Worm (Caenorhabditis elegans) whole organism, young adult: Measurements from ENCODE around the gene F42G4.6.

ENCODE experiments used
- C17E4.6 ChIP-seq: fragments of 200-800 bp; sonication (Bioruptor generic); IDR thresholded peaks from 2 replicates; pipeline ENCODE4 v1.3.6; 2022; ENCODE audit warnings: missing genetic modification reagents, missing genetic modification characterization, missing compliant biosample characterization
- T07F8.4 ChIP-seq: sonication (generic microtip); optimal IDR thresholded peaks from 2 replicates; lab custom pipeline; 2016; ENCODE audit warnings: mild to moderate bottlenecking, missing genetic modification characterization, moderate library complexity, missing compliant biosample characterization
- attf-6 ChIP-seq: fragments of 200-800 bp; sonication (Bioruptor generic); IDR thresholded peaks from 2 replicates; pipeline ENCODE4 v1.3.6; 2022; ENCODE audit warnings: missing genetic modification reagents, missing genetic modification characterization, missing compliant biosample characterization
- bed-1 ChIP-seq: fragments of 200-800 bp; sonication (Bioruptor generic); IDR thresholded peaks from 2 replicates; pipeline ENCODE4 v1.3.6; 2022; ENCODE audit warnings: missing genetic modification reagents, missing genetic modification characterization, missing compliant biosample characterization
- efl-1 ChIP-seq: fragments of 150-350 bp; optimal IDR thresholded peaks from 2 replicates; lab custom pipeline; 2014; ENCODE audit warnings: missing biosample characterization, missing genetic modification reagents, missing genetic modification characterization
- hsf-1 ChIP-seq: fragments of 200-800 bp; sonication (Bioruptor generic); IDR thresholded peaks from 2 replicates; pipeline ENCODE4 v1.3.6; 2022; ENCODE audit warnings: missing genetic modification reagents, missing genetic modification characterization, missing compliant biosample characterization
- lin-40 ChIP-seq: sonication (generic microtip); optimal IDR thresholded peaks from 2 replicates; lab custom pipeline; 2016; ENCODE audit warnings: missing genetic modification characterization, mild to moderate bottlenecking, missing compliant biosample characterization, missing genotype, missing genetic modification reagents
- nfya-1 ChIP-seq: sonication (generic microtip); optimal IDR thresholded peaks from 2 replicates; lab custom pipeline; 2017; ENCODE audit warnings: antibody characterized with exemption, missing compliant biosample characterization, missing genetic modification characterization, borderline replicate concordance; ENCODE audit not compliant: insufficient read depth
- nhr-27 ChIP-seq: fragments of 200-800 bp; sonication (Bioruptor generic); optimal IDR thresholded peaks from 2 replicates; lab custom pipeline; 2018; ENCODE audit warnings: mild to moderate bottlenecking, missing genetic modification characterization, moderate library complexity, missing compliant biosample characterization
- nhr-90 ChIP-seq: sonication (generic microtip); optimal IDR thresholded peaks from 2 replicates; lab custom pipeline; 2016; ENCODE audit warnings: missing genotype, mild to moderate bottlenecking, missing genetic modification characterization, missing compliant biosample characterization
- pha-4 ChIP-seq: fragments of 150-350 bp; sonication (generic microtip); optimal IDR thresholded peaks from 2 replicates; lab custom pipeline; 2014; ENCODE audit warnings: missing biosample characterization, missing genetic modification reagents, missing genetic modification characterization
- snpc-4 ChIP-seq, 5 experiments: fragments of 150-350 bp in 1 of 5; sonication (generic microtip) in 4 of 5; optimal IDR thresholded peaks; 2 replicates each; lab custom pipeline; 2014 to 2018; ENCODE audit warnings: missing genetic modification characterization in 5 of 5, missing biosample characterization in 3 of 5, antibody characterized with exemption in 2 of 5, mild to moderate bottlenecking in 2 of 5, missing compliant biosample characterization in 2 of 5, missing genotype in 2 of 5, moderate library complexity in 2 of 5, missing genetic modification reagents in 1 of 5
- ztf-25 ChIP-seq: fragments of 200-800 bp; sonication (Bioruptor generic); IDR thresholded peaks from 2 replicates; pipeline ENCODE4 v1.3.6; 2022; ENCODE audit warnings: missing genetic modification reagents, missing genetic modification characterization, missing compliant biosample characterization

DNA sequence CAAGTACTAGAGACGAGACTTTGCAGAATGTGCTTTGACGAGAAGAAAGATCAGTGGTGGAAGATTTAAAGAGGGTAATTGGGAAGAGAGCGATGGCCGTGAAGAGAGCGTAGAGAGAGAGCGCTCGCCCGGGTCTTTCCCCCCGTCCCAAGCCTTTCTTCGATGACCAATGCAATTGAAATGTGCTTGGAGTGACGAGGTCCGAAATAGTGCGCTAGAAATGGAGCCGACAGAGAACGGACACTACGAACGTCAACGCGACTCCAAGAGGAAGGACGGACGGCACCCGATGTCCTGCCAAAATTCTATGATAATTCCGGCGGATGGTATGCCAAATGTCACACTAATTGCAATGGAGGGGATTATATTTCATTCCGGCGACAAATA, 49.1 kb upstream of the F42G4.6 start:
- TF ChIP-seq ztf-25 (GFP tag; lab: Robert Waterston, UW), result no peak
- TF ChIP-seq snpc-4 (GFP tag; optimal IDR thresholded peaks at IDR 0.05; lab: Kevin White, UChicago), result no peak
- no peak for TF ChIP-seq snpc-4 (tag; optimal IDR thresholded peaks at IDR 0.05; lab: Kevin White, UChicago)
- TF ChIP-seq T07F8.4 (tag; lab: Kevin White, UChicago), result no peak
- TF ChIP-seq efl-1, result no peak
- no peak for TF ChIP-seq pha-4 (tag; lab: Kevin White, UChicago)
- no peak for TF ChIP-seq attf-6
- no peak for TF ChIP-seq hsf-1
- TF ChIP-seq C17E4.6 (GFP tag; lab: Robert Waterston, UW), result no peak
- no peak for TF ChIP-seq nhr-27
- TF ChIP-seq bed-1 (GFP tag; lab: Robert Waterston, UW), result no peak
- TF ChIP-seq lin-40, result no peak
- no peak for TF ChIP-seq nhr-90 (tag; lab: Kevin White, UChicago)
- no peak for TF ChIP-seq nfya-1 (tag; lab: Kevin White, UChicago)
